Worm (Caenorhabditis elegans) whole organism, L3 larva: ENCODE results near the gene hlh-11.
A peak's percentile ranks its signal among the peaks of the same experiment; 100 is the strongest.

Experiments
- R02D3.7 ChIP-seq: fragments of 150-350 bp; optimal IDR thresholded peaks from 2 replicates; lab custom pipeline; 2014; ENCODE audit warnings: missing biosample characterization, missing genetic modification characterization
- ZK546.5 ChIP-seq: sonication (generic microtip); optimal IDR thresholded peaks from 2 replicates; lab custom pipeline; 2017; ENCODE audit warnings: missing biosample characterization, missing genetic modification characterization
- aly-2 ChIP-seq: fragments of 150-350 bp; optimal IDR thresholded peaks from 2 replicates; lab custom pipeline; 2014; ENCODE audit warnings: missing biosample characterization, missing genetic modification characterization
- ama-1 ChIP-seq: fragments of 150-350 bp; optimal IDR thresholded peaks from 2 replicates; lab custom pipeline; 2018
- ceh-16 ChIP-seq: sonication (generic microtip); optimal IDR thresholded peaks from 2 replicates; lab custom pipeline; 2017; ENCODE audit warnings: missing biosample characterization, missing genetic modification characterization
- ceh-28 ChIP-seq: fragments of 150-350 bp; optimal IDR thresholded peaks from 2 replicates; lab custom pipeline; 2014; ENCODE audit warnings: missing biosample characterization, missing genetic modification reagents, missing genetic modification characterization
- ceh-82 ChIP-seq: fragments of 150-350 bp; optimal IDR thresholded peaks from 2 replicates; lab custom pipeline; 2014; ENCODE audit warnings: missing biosample characterization, missing genetic modification characterization
- ceh-9 ChIP-seq: sonication (generic microtip); optimal IDR thresholded peaks from 2 replicates; lab custom pipeline; 2018; ENCODE audit warnings: missing biosample characterization, missing genetic modification characterization
- daf-12 ChIP-seq: fragments of 150-350 bp; optimal IDR thresholded peaks from 2 replicates; lab custom pipeline; 2014; ENCODE audit warnings: missing biosample characterization, missing genetic modification reagents, missing genetic modification characterization
- egl-27 ChIP-seq: sonication (generic microtip); optimal IDR thresholded peaks from 4 replicates; lab custom pipeline; 2017; ENCODE audit warnings: missing biosample characterization, missing genetic modification reagents, missing genetic modification characterization
- egl-5 ChIP-seq: fragments of 150-350 bp; optimal IDR thresholded peaks from 2 replicates; lab custom pipeline; 2017; ENCODE audit warnings: missing biosample characterization, missing genetic modification reagents, missing genetic modification characterization, inconsistent platforms
- elt-1 ChIP-seq: fragments of 150-350 bp; optimal IDR thresholded peaks from 2 replicates; lab custom pipeline; 2014; ENCODE audit warnings: missing biosample characterization, missing genetic modification characterization
- elt-2 ChIP-seq: sonication (generic microtip); optimal IDR thresholded peaks from 2 replicates; lab custom pipeline; 2016; ENCODE audit warnings: missing genetic modification reagents, mild to moderate bottlenecking, missing genetic modification characterization, missing compliant biosample characterization
- elt-3 ChIP-seq, 3 experiments: fragments of 150-350 bp in 1 of 3; sonication (generic microtip) in 2 of 3; optimal IDR thresholded peaks; 2 replicates in 2 of 3; 4 replicates in 1 of 3; lab custom pipeline; 2014 to 2017; ENCODE audit warnings: missing biosample characterization in 3 of 3, missing genetic modification characterization in 3 of 3
- eor-1 ChIP-seq, 2 experiments: fragments of 150-350 bp; optimal IDR thresholded peaks; 2 replicates each; lab custom pipeline; 2014 to 2018; ENCODE audit warnings: missing biosample characterization in 2 of 2, missing genetic modification characterization in 2 of 2
- fkh-10 ChIP-seq: sonication (generic microtip); optimal IDR thresholded peaks from 2 replicates; lab custom pipeline; 2017; ENCODE audit warnings: missing biosample characterization, missing genetic modification reagents, missing genetic modification characterization
- fkh-2 ChIP-seq: fragments of 150-350 bp; optimal IDR thresholded peaks from 2 replicates; lab custom pipeline; 2014; ENCODE audit warnings: missing biosample characterization, missing genetic modification reagents, missing genetic modification characterization
- fos-1 ChIP-seq: fragments of 150-350 bp; optimal IDR thresholded peaks from 2 replicates; lab custom pipeline; 2014; ENCODE audit warnings: missing biosample characterization, missing genetic modification characterization
- hmg-11 ChIP-seq: sonication (generic microtip); optimal IDR thresholded peaks from 2 replicates; lab custom pipeline; 2016; ENCODE audit warnings: missing genetic modification characterization, missing compliant biosample characterization
- jun-1 ChIP-seq: fragments of 150-350 bp; optimal IDR thresholded peaks from 2 replicates; lab custom pipeline; 2014; ENCODE audit warnings: missing biosample characterization, missing genetic modification reagents, missing genetic modification characterization
- lin-15B ChIP-seq: fragments of 150-350 bp; optimal IDR thresholded peaks from 2 replicates; lab custom pipeline; 2014; ENCODE audit warnings: missing biosample characterization, missing genetic modification characterization
- lin-39 ChIP-seq: fragments of 150-350 bp; optimal IDR thresholded peaks from 2 replicates; lab custom pipeline; 2018; ENCODE audit warnings: missing biosample characterization, missing genetic modification reagents, missing genetic modification characterization
- lsy-12 ChIP-seq: sonication (generic microtip); optimal IDR thresholded peaks from 2 replicates; lab custom pipeline; 2016; ENCODE audit warnings: mild to moderate bottlenecking, missing genetic modification characterization, missing compliant biosample characterization
- mdl-1 ChIP-seq: fragments of 150-350 bp; optimal IDR thresholded peaks from 2 replicates; lab custom pipeline; 2014; ENCODE audit warnings: missing biosample characterization, missing genetic modification characterization
- mml-1 ChIP-seq: fragments of 150-350 bp; sonication (generic microtip); optimal IDR thresholded peaks from 3 replicates; lab custom pipeline; 2014; ENCODE audit warnings: missing biosample characterization, missing genetic modification characterization
- nfya-1 ChIP-seq: sonication (generic microtip); optimal IDR thresholded peaks from 2 replicates; lab custom pipeline; 2017; ENCODE audit warnings: missing genetic modification characterization, mild to moderate bottlenecking, missing compliant biosample characterization, antibody characterized with exemption, moderate library complexity; ENCODE audit not compliant: insufficient read depth
- nhr-12 ChIP-seq: fragments of 150-350 bp; optimal IDR thresholded peaks from 2 replicates; lab custom pipeline; 2014; ENCODE audit warnings: missing biosample characterization, missing genetic modification characterization
- nhr-23 ChIP-seq: fragments of 150-350 bp; optimal IDR thresholded peaks from 2 replicates; lab custom pipeline; 2014; ENCODE audit warnings: missing biosample characterization, missing genetic modification reagents, missing genetic modification characterization
- nhr-237 ChIP-seq: fragments of 150-350 bp; optimal IDR thresholded peaks from 2 replicates; lab custom pipeline; 2014; ENCODE audit warnings: missing biosample characterization, missing genetic modification characterization
- nhr-25 ChIP-seq: sonication (generic microtip); optimal IDR thresholded peaks from 2 replicates; lab custom pipeline; 2017; ENCODE audit warnings: missing biosample characterization, missing genetic modification characterization
- nhr-28 ChIP-seq: fragments of 150-350 bp; optimal IDR thresholded peaks from 2 replicates; lab custom pipeline; 2014; ENCODE audit warnings: missing biosample characterization, missing genetic modification characterization
- nhr-43 ChIP-seq: sonication (generic microtip); optimal IDR thresholded peaks from 2 replicates; lab custom pipeline; 2016; ENCODE audit warnings: mild to moderate bottlenecking, missing genetic modification characterization, missing compliant biosample characterization; ENCODE audit not compliant: poor library complexity, severe bottlenecking
- nhr-67 ChIP-seq: fragments of 150-350 bp; optimal IDR thresholded peaks from 2 replicates; lab custom pipeline; 2014; ENCODE audit warnings: missing biosample characterization, missing genetic modification characterization
- nhr-76 ChIP-seq: fragments of 150-350 bp; sonication (generic microtip); optimal IDR thresholded peaks from 5 replicates; lab custom pipeline; 2014; ENCODE audit warnings: missing biosample characterization, missing genetic modification characterization
- nhr-77 ChIP-seq: fragments of 150-350 bp; optimal IDR thresholded peaks from 2 replicates; lab custom pipeline; 2014; ENCODE audit warnings: missing biosample characterization, missing genetic modification characterization
- pha-4 ChIP-seq: fragments of 150-350 bp; optimal IDR thresholded peaks from 2 replicates; lab custom pipeline; 2014; ENCODE audit warnings: missing biosample characterization, missing genetic modification reagents, missing genetic modification characterization
- pqm-1 ChIP-seq: fragments of 150-350 bp; optimal IDR thresholded peaks from 2 replicates; lab custom pipeline; 2017; ENCODE audit warnings: missing biosample characterization, missing genetic modification characterization, inconsistent platforms
- sea-2 ChIP-seq: fragments of 150-350 bp; sonication (generic microtip); optimal IDR thresholded peaks from 4 replicates; lab custom pipeline; 2014; ENCODE audit warnings: missing biosample characterization, missing genetic modification reagents, missing genetic modification characterization
- skn-1 ChIP-seq: fragments of 150-350 bp; optimal IDR thresholded peaks from 2 replicates; lab custom pipeline; 2014; ENCODE audit warnings: missing biosample characterization, missing genetic modification characterization
- snpc-4 ChIP-seq: fragments of 150-350 bp; optimal IDR thresholded peaks from 2 replicates; lab custom pipeline; 2014; ENCODE audit warnings: missing biosample characterization, missing genetic modification characterization
- tbx-2 ChIP-seq: sonication (generic microtip); optimal IDR thresholded peaks from 2 replicates; lab custom pipeline; 2016; ENCODE audit warnings: mild to moderate bottlenecking, missing genetic modification characterization, missing compliant biosample characterization
- unc-39 ChIP-seq: sonication (generic microtip); optimal IDR thresholded peaks from 4 replicates; lab custom pipeline; 2017; ENCODE audit warnings: missing biosample characterization, missing genetic modification characterization
- unc-62 ChIP-seq: fragments of 150-350 bp; sonication (generic microtip); optimal IDR thresholded peaks from 4 replicates; lab custom pipeline; 2014; ENCODE audit warnings: missing biosample characterization, missing genetic modification reagents, missing genetic modification characterization
- zag-1 ChIP-seq: fragments of 150-350 bp; optimal IDR thresholded peaks from 2 replicates; lab custom pipeline; 2014; ENCODE audit warnings: missing biosample characterization, missing genetic modification characterization
- ztf-11 ChIP-seq: fragments of 150-350 bp; optimal IDR thresholded peaks from 2 replicates; lab custom pipeline; 2014; ENCODE audit warnings: missing biosample characterization, missing genetic modification characterization
- ztf-4 ChIP-seq: fragments of 150-350 bp; optimal IDR thresholded peaks from 2 replicates; lab custom pipeline; 2014; ENCODE audit warnings: missing biosample characterization, missing genetic modification characterization

Gene hlh-11

ce11 chrIII:9626602-9627001 is 7.1 kb downstream of the hlh-11 start:
- TF ChIP-seq fos-1 (tag; lab: Kevin White, UChicago): no peak
- no peak for TF ChIP-seq nhr-237 (tag; lab: Kevin White, UChicago)
- TF ChIP-seq ama-1 (lab: Kevin White, UChicago): peak; percentile 56
- TF ChIP-seq unc-39 (tag; lab: Kevin White, UChicago): no peak
- no peak for TF ChIP-seq ceh-28 (tag; lab: Kevin White, UChicago)
- TF ChIP-seq lsy-12 (tag; lab: Kevin White, UChicago): peak; percentile 13
- TF ChIP-seq daf-12 (tag; lab: Kevin White, UChicago): no peak
- no peak for TF ChIP-seq jun-1 (tag; lab: Kevin White, UChicago)
- peak; percentile 43 for TF ChIP-seq ztf-4 (tag; lab: Kevin White, UChicago)

ce11 chrIII:9629054-9629453 is 9.5 kb downstream of the hlh-11 start, which contains the start of gene tbg-1:
tbg-1 (minus strand) TSS chrIII:9629154.
- TF ChIP-seq hmg-11 (tag; lab: Kevin White, UChicago) (no peak), egl-27 (tag; lab: Kevin White, UChicago) (no peak), sea-2 (GFP tag; lab: Kevin White, UChicago) (no peak), skn-1 (no peak), ztf-11 (tag; lab: Kevin White, UChicago) (no peak), nhr-237 (tag; lab: Kevin White, UChicago) (no peak), egl-5 (tag; lab: Kevin White, UChicago) (no peak), lsy-12 (tag; lab: Kevin White, UChicago) (no peak), unc-39 (tag; lab: Kevin White, UChicago) (no peak), nfya-1 (tag; lab: Kevin White, UChicago) (no peak), ceh-16 (tag; lab: Kevin White, UChicago) (no peak), zag-1 (tag; lab: Kevin White, UChicago) (no peak), ceh-28 (tag; lab: Kevin White, UChicago) (no peak)

- TF ChIP-seq lsy-12 (tag; lab: Kevin White, UChicago) (peak; percentile 80), unc-62 (GFP tag; lab: Kevin White, UChicago) (no peak), pqm-1 (no peak), nhr-23 (tag; lab: Kevin White, UChicago) (peak; percentile 72), eor-1 (tag; optimal IDR thresholded peaks at IDR 0.05; lab: Kevin White, UChicago) (no peak), nhr-28 (tag; lab: Kevin White, UChicago) (no peak), egl-5 (tag; lab: Kevin White, UChicago) (peak; percentile 56), zag-1 (tag; lab: Kevin White, UChicago) (no peak), pha-4 (peak; percentile 82), nhr-43 (peak; percentile 77), ceh-82 (tag; lab: Kevin White, UChicago) (no peak), tbx-2 (peak; percentile 29), ceh-9 (no peak), fkh-10 (no peak), nhr-25 (tag; lab: Kevin White, UChicago) (peak; percentile 37), daf-12 (tag; lab: Kevin White, UChicago) (no peak), ceh-28 (tag; lab: Kevin White, UChicago) (no peak), nhr-76 (tag; lab: Kevin White, UChicago) (no peak), fkh-2 (tag; lab: Kevin White, UChicago) (no peak), nhr-77 (no peak), egl-27 (tag; lab: Kevin White, UChicago) (no peak), elt-2 (tag; lab: Kevin White, UChicago) (peak; percentile 80), lin-39 (tag; lab: Kevin White, UChicago) (peak; percentile 16), ztf-11 (tag; lab: Kevin White, UChicago) (no peak), R02D3.7 (tag; lab: Kevin White, UChicago) (no peak), mdl-1 (tag; lab: Kevin White, UChicago) (no peak), lin-15B (tag; lab: Kevin White, UChicago) (peak; percentile 6), nfya-1 (tag; lab: Kevin White, UChicago) (peak; percentile 66), sea-2 (GFP tag; lab: Kevin White, UChicago) (no peak), elt-1 (tag; lab: Kevin White, UChicago) (no peak), ZK546.5 (tag; lab: Kevin White, UChicago) (no peak), hmg-11 (tag; lab: Kevin White, UChicago) (peak; percentile 71), ceh-16 (tag; lab: Kevin White, UChicago) (no peak), skn-1 (peak; percentile 33), fos-1 (tag; lab: Kevin White, UChicago) (no peak), jun-1 (tag; lab: Kevin White, UChicago) (peak; percentile 36), nhr-67 (peak; percentile 25), nhr-12 (tag; lab: Kevin White, UChicago) (no peak), nhr-237 (tag; lab: Kevin White, UChicago) (no peak), snpc-4 (tag; lab: Kevin White, UChicago) (peak; percentile 53), elt-3 (tag; optimal IDR thresholded peaks at IDR 0.05; lab: Kevin White, UChicago) (no peak), aly-2 (tag; lab: Kevin White, UChicago) (no peak), unc-39 (tag; lab: Kevin White, UChicago) (no peak), ama-1 (lab: Kevin White, UChicago) (peak; percentile 93), ztf-4 (tag; lab: Kevin White, UChicago) (no peak), mml-1 (tag; lab: Kevin White, UChicago) (no peak)
These were observed 10.3 kb downstream of the hlh-11 start, which contains the start of gene rpac-19 for ce11 chrIII:9629855-9630254. rpac-19 (minus strand) TSS chrIII:9629885.
